ENCODE assay signal across 7 worm cellular contexts in the genomic region with DNA sequence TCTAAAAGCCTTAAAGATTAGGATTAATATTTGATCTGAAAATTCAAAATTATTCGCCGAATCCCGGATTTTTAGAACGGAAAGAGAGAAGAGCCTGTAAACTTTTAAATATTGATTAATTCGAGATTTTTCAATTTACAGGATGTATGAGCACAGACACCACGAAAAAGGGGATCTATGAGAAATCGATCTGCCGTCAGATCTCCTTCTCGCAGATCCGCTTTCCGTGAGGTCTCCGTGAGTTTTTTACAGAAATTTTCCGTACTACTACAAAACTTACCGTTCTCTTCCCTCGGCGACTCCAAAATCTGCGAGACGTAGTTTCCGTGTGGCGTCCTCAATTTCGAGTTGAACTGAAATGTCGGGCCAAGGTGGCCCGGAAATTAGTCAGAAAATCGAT.
TF ChIP-seq lines count a peak whose summit lies in the region.

No protein-coding gene starts in this region.

TF ChIP-seq in whole organism, L1 larva, 84 proteins besides CTCF, POLR2A, EP300 and RAD21:
- TF ChIP-seq unc-98 (GFP tag; IDR thresholded peaks at IDR 0.05; lab: Robert Waterston, UW) = 0 out of 2 replicates have a peak, but pooled peaks have one; percentile 29
- TF ChIP-seq tlp-1 (tag; optimal IDR thresholded peaks at IDR 0.05; lab: Kevin White, UChicago) = no peak
- TF ChIP-seq lin-14 (GFP tag; optimal IDR thresholded peaks at IDR 0.05; lab: Kevin White, UChicago) = no peak
- TF ChIP-seq sptf-1 (tag; optimal IDR thresholded peaks at IDR 0.05; lab: Kevin White, UChicago) = no peak
- TF ChIP-seq efl-3 (GFP tag; optimal IDR thresholded peaks at IDR 0.05; lab: Kevin White, UChicago) = no peak
- no peak for TF ChIP-seq nhr-84 (tag; optimal IDR thresholded peaks at IDR 0.05; lab: Kevin White, UChicago)
- TF ChIP-seq egl-13 (tag; optimal IDR thresholded peaks at IDR 0.05; lab: Kevin White, UChicago) = no peak
TF ChIP-seq in whole organism, L1 larva: peak in this region for 1.

TF ChIP-seq in whole organism, L4 larva, 104 proteins besides CTCF, POLR2A, EP300 and RAD21:
- TF ChIP-seq arid-1 (GFP tag; conservative IDR thresholded peaks at IDR 0.05; lab: Robert Waterston, UW) (0 out of 2 replicates have a peak, but pooled peaks have one; percentile 25), ZK337.2 (GFP tag; IDR thresholded peaks at IDR 0.05; lab: Robert Waterston, UW) (0 out of 2 replicates have a peak, but pooled peaks have one; percentile 15), mes-2 (tag; optimal IDR thresholded peaks at IDR 0.05; lab: Kevin White, UChicago; ENCODE audit: poor library complexity, severe bottlenecking) (no peak)

TF ChIP-seq in whole organism, early embryonic, 17 proteins besides CTCF, POLR2A, EP300 and RAD21:
- TF ChIP-seq hnd-1 (tag; optimal IDR thresholded peaks at IDR 0.05; lab: Kevin White, UChicago) (no peak), aly-1 (tag; optimal IDR thresholded peaks at IDR 0.05; lab: Kevin White, UChicago) (no peak), B0310.2 (tag; optimal IDR thresholded peaks at IDR 0.05; lab: Kevin White, UChicago) (no peak), sea-1 (GFP tag; conservative IDR thresholded peaks at IDR 0.05; lab: Robert Waterston, UW) (0 out of 2 replicates have a peak, but pooled peaks have one; percentile 9), tbx-11 (GFP tag; IDR thresholded peaks at IDR 0.05; lab: Robert Waterston, UW) (no peak), ama-1 (optimal IDR thresholded peaks at IDR 0.05; lab: Kevin White, UChicago) (no peak), pes-1 (GFP tag; IDR thresholded peaks at IDR 0.05; lab: Robert Waterston, UW) (peak; percentile 80), scrt-1 (GFP tag; IDR thresholded peaks at IDR 0.05; lab: Robert Waterston, UW) (no peak), ceh-13 (GFP tag; optimal IDR thresholded peaks at IDR 0.05; lab: Kevin White, UChicago) (peak; percentile 29), flt-1 (GFP tag; IDR thresholded peaks at IDR 0.05; lab: Robert Waterston, UW) (no peak), tra-4 (tag; optimal IDR thresholded peaks at IDR 0.05; lab: Kevin White, UChicago) (no peak), F13C5.2 (tag; optimal IDR thresholded peaks at IDR 0.05; lab: Kevin White, UChicago) (no peak), ets-7 (tag; optimal IDR thresholded peaks at IDR 0.05; lab: Kevin White, UChicago) (no peak)

TF ChIP-seq in whole organism, late embryonic, 69 proteins besides CTCF, POLR2A, EP300 and RAD21 (continues in another document):
- TF ChIP-seq ceh-19 (GFP tag; optimal IDR thresholded peaks at IDR 0.05; lab: Kevin White, UChicago) (no peak), ceh-48 (tag; optimal IDR thresholded peaks at IDR 0.05; lab: Kevin White, UChicago) (no peak), ama-1 (optimal IDR thresholded peaks at IDR 0.05; lab: Kevin White, UChicago) (no peak), C08G9.2 (tag; optimal IDR thresholded peaks at IDR 0.05; lab: Kevin White, UChicago) (peak; percentile 78), ceh-45 (GFP tag; IDR thresholded peaks at IDR 0.05; lab: Robert Waterston, UW) (no peak), fkh-10 (GFP tag; optimal IDR thresholded peaks at IDR 0.05; lab: Kevin White, UChicago) (no peak), hlh-8 (tag; optimal IDR thresholded peaks at IDR 0.05; lab: Kevin White, UChicago) (peak; percentile 56), tbx-7 (tag; optimal IDR thresholded peaks at IDR 0.05; lab: Kevin White, UChicago) (peak; percentile 75), F13H6.1 (tag; optimal IDR thresholded peaks at IDR 0.05; lab: Kevin White, UChicago) (peak; percentile 18), fax-1 (tag; optimal IDR thresholded peaks at IDR 0.05; lab: Kevin White, UChicago) (peak; percentile 74), ceh-30 (tag; optimal IDR thresholded peaks at IDR 0.05; lab: Kevin White, UChicago) (no peak), K09A11.1 (tag; optimal IDR thresholded peaks at IDR 0.05; lab: Kevin White, UChicago; ENCODE audit: insufficient read depth) (no peak), ceh-9 (tag; optimal IDR thresholded peaks at IDR 0.05; lab: Kevin White, UChicago) (no peak), hlh-6 (tag; optimal IDR thresholded peaks at IDR 0.05; lab: Kevin White, UChicago) (no peak), lim-6 (tag; optimal IDR thresholded peaks at IDR 0.05; lab: Kevin White, UChicago) (peak; percentile 28), tbx-2 (tag; optimal IDR thresholded peaks at IDR 0.05; lab: Kevin White, UChicago) (peak; percentile 94), pha-2 (tag; optimal IDR thresholded peaks at IDR 0.05; lab: Kevin White, UChicago) (no peak)

TF ChIP-seq in whole organism, midembryonic, 9 proteins besides CTCF, POLR2A, EP300 and RAD21:
- TF ChIP-seq ref-1 (GFP tag; conservative IDR thresholded peaks at IDR 0.05; lab: Robert Waterston, UW) (no peak), klf-2 (GFP tag; conservative IDR thresholded peaks at IDR 0.05; lab: Robert Waterston, UW) (0 out of 2 replicates have a peak, but pooled peaks have one; percentile 51), flt-1 (GFP tag; IDR thresholded peaks at IDR 0.05; lab: Robert Waterston, UW) (peak; percentile 78), ztf-23 (GFP tag; IDR thresholded peaks at IDR 0.05; lab: Robert Waterston, UW) (0 out of 2 replicates have a peak, but pooled peaks have one; percentile 33), med-1 (GFP tag; optimal IDR thresholded peaks at IDR 0.05; lab: Kevin White, UChicago; ENCODE audit: insufficient read depth) (no peak), tab-1 (GFP tag; IDR thresholded peaks at IDR 0.05; lab: Robert Waterston, UW) (no peak), ztf-29 (GFP tag; IDR thresholded peaks at IDR 0.05; lab: Robert Waterston, UW) (no peak), cog-1 (tag; optimal IDR thresholded peaks at IDR 0.05; lab: Kevin White, UChicago) (no peak), T22C8.4 (GFP tag; IDR thresholded peaks at IDR 0.05; lab: Robert Waterston, UW) (peak; percentile 39; the same call in 1 of the 2 replicates)
TF ChIP-seq in whole organism, midembryonic: peak in this region for 4.

TF ChIP-seq in whole organism, mixed stage, embryonic, 35 proteins besides CTCF, POLR2A, EP300 and RAD21:
- TF ChIP-seq cnd-1 (tag; optimal IDR thresholded peaks at IDR 0.05; lab: Kevin White, UChicago) (peak; percentile 64), lin-32 (GFP tag; optimal IDR thresholded peaks at IDR 0.05; lab: Kevin White, UChicago) (no peak), sptf-1 (tag; optimal IDR thresholded peaks at IDR 0.05; lab: Kevin White, UChicago) (no peak), ceh-83 (GFP tag; optimal IDR thresholded peaks at IDR 0.05; lab: Kevin White, UChicago) (peak; percentile 30)

TF ChIP-seq in whole organism, young adult, 124 proteins besides CTCF, POLR2A, EP300 and RAD21:
- TF ChIP-seq ceh-100 (GFP tag; IDR thresholded peaks at IDR 0.05; lab: Robert Waterston, UW) (peak; percentile 74), snpc-4 (GFP tag; optimal IDR thresholded peaks at IDR 0.05; lab: Kevin White, UChicago) (no peak), snpc-4 (tag; optimal IDR thresholded peaks at IDR 0.05; lab: Kevin White, UChicago) (peak in 1 of 4 experiments; percentile 6), attf-6 (GFP tag; IDR thresholded peaks at IDR 0.05; lab: Robert Waterston, UW) (0 out of 2 replicates have a peak, but pooled peaks have one; percentile 12), D2030.7 (GFP tag; IDR thresholded peaks at IDR 0.05; lab: Robert Waterston, UW) (peak; percentile 29; the same call in 1 of the 2 replicates), B0261.1 (tag; optimal IDR thresholded peaks at IDR 0.05; lab: Kevin White, UChicago) (no peak), hmg-20 (GFP tag; IDR thresholded peaks at IDR 0.05; lab: Robert Waterston, UW) (no peak), Y53G8AR.9 (GFP tag; conservative IDR thresholded peaks at IDR 0.05; lab: Robert Waterston, UW) (0 out of 2 replicates have a peak, but pooled peaks have one; percentile 8)
